Fruit fly (Drosophila melanogaster): ENCODE data around the gene CG15879.

Gene CG15879

DNA sequence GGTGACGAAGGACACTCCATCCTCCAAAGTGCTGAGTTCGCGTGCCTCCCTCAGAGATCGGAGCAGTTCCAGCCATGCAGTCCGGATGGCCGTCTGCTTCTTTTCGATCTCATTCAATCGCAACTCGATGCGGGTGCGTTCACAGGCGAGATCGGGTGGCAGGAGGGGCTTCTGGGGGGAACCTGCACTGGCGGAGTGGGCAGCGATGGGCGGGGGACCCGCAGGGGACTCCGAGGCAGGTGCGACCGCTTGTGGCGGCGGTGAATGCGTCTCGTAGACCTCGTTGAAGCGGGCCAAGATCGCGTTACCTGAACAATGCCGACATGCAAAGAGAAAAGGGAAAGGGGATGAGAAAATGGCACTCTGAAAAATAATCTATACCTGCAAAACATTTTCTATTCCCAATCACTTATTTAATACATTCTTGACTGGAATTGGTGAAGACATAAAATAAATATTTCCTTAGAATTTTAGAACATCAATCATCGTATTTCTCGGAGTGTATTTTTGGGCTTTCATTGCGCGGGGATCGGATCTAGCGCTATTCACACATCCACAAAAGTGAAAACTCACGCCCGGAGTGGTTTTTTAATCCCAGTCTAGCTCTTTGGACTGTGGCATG is 10.1 kb downstream of the CG15879 start (continued):
- TF ChIP-seq CG17328 (GFP tag; IDR thresholded peaks at IDR 0.05) (peak; percentile 54), CG4730 (GFP tag; IDR thresholded peaks at IDR 0.05) (no peak), CG31224 (GFP tag; IDR thresholded peaks at IDR 0.05) (0 out of 2 replicates have a peak, but pooled peaks have one; percentile 14), MTF-1 (GFP tag; optimal IDR thresholded peaks at IDR 0.05; ENCODE audit: borderline replicate concordance) (no peak), CG32532 (GFP tag; IDR thresholded peaks at IDR 0.05) (peak; percentile 15)

DNA sequence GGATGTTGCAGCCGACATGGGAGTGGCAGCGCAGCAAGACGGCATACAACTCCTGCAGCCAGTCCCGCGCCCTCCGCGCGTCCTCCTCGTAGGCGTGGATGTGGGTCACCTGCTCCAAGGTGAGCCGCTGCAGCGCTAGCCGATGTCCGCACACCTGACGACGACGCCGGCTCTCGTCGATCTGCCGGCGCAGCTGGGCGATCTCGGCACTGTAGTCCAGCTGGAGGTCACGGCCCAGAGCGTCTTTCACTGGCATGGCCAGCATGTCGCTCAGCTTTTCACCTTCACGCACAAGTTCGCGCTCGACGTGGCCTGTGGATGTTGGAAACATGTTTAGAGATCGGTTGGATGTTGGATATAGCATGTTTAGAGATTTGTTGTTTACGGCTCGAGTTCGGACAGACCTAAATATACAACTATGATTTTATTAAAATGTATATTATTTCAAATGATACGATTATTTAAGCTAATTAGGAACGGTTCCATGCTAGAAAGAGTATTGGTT is 11.4 kb downstream of the CG15879 start:
- TF ChIP-seq Med (GFP tag), result peak; percentile 57
- peak in 1 of 2 experiments; percentile 76 for TF ChIP-seq Hr78 (GFP tag; optimal IDR thresholded peaks at IDR 0.05)
- peak; percentile 66 for TF ChIP-seq ftz-f1 (GFP tag; optimal IDR thresholded peaks at IDR 0.05)
- TF ChIP-seq CG6272 (GFP tag; IDR thresholded peaks at IDR 0.05), result peak; percentile 26; the same call in 1 of the 2 replicates
- no peak for TF ChIP-seq CG11723 (GFP tag; optimal IDR thresholded peaks at IDR 0.05)
- TF ChIP-seq kay (GFP tag; optimal IDR thresholded peaks at IDR 0.05), result no peak
- no peak for TF ChIP-seq trem (tag; optimal IDR thresholded peaks at IDR 0.05)
- TF ChIP-seq CG5953 (GFP tag; IDR thresholded peaks at IDR 0.05), result 0 out of 2 replicates have a peak, but pooled peaks have one; percentile 10
- 0 out of 2 replicates have a peak, but pooled peaks have one; percentile 20 for TF ChIP-seq bbx (GFP tag; IDR thresholded peaks at IDR 0.05; ENCODE audit: partially characterized antibody)
- 0 out of 3 replicates have a peak, but pooled peaks have one; percentile 42 for TF ChIP-seq ci (GFP tag; IDR thresholded peaks at IDR 0.05)
- peak; percentile 97 for TF ChIP-seq CG5180 (GFP tag; optimal IDR thresholded peaks at IDR 0.05)

dm6 chr3L:2152730-2153129 is 16.2 kb downstream of the CG15879 start:
- TF ChIP-seq Doc2 (GFP tag; IDR thresholded peaks at IDR 0.05) (no peak), cg (GFP tag; optimal IDR thresholded peaks at IDR 0.05) (no peak), CG9215 (GFP tag; IDR thresholded peaks at IDR 0.05) (peak; percentile 71), Neu2 (GFP tag; optimal IDR thresholded peaks at IDR 0.05; ENCODE audit: borderline replicate concordance) (no peak), D19B (GFP tag; optimal IDR thresholded peaks at IDR 0.05) (no peak), Hr51 (GFP tag; optimal IDR thresholded peaks at IDR 0.05) (peak in 1 of 2 experiments; percentile 13), Awh (GFP tag; IDR thresholded peaks at IDR 0.05) (no peak), CG15696 (tag; optimal IDR thresholded peaks at IDR 0.05) (no peak), CG7987 (GFP tag; optimal IDR thresholded peaks at IDR 0.05) (no peak), CG34376 (GFP tag; optimal IDR thresholded peaks at IDR 0.05) (no peak), nmo (GFP tag; optimal IDR thresholded peaks at IDR 0.05) (no peak), Ets65A (GFP tag) (peak; percentile 69), repo (GFP tag; optimal IDR thresholded peaks at IDR 0.05) (no peak), gt (GFP tag; IDR thresholded peaks at IDR 0.05) (no peak), tna (GFP tag; IDR thresholded peaks at IDR 0.05; ENCODE audit: partially characterized antibody) (0 out of 2 replicates have a peak, but pooled peaks have one; percentile 9), sens-2 (GFP tag; IDR thresholded peaks at IDR 0.05) (no peak), br (optimal IDR thresholded peaks at IDR 0.05) (no peak), wor (GFP tag; IDR thresholded peaks at IDR 0.05) (0 out of 2 replicates have a peak, but pooled peaks have one; percentile 17), chinmo (GFP tag; IDR thresholded peaks at IDR 0.05; ENCODE audit: partially characterized antibody) (0 out of 4 replicates have a peak, but pooled peaks have one; percentile 49), crp (GFP tag; optimal IDR thresholded peaks at IDR 0.05) (no peak), hkb (optimal IDR thresholded peaks at IDR 0.05) (no peak), hkb (GFP tag; IDR thresholded peaks at IDR 0.05) (peak; percentile 39; the same call in 1 of the 2 replicates), CG9609 (GFP tag; optimal IDR thresholded peaks at IDR 0.05) (no peak), fru (optimal IDR thresholded peaks at IDR 0.05) (no peak), Deaf1 (tag; optimal IDR thresholded peaks at IDR 0.05) (no peak), CG31365 (tag; optimal IDR thresholded peaks at IDR 0.05) (no peak), pan (optimal IDR thresholded peaks at IDR 0.05) (no peak), pan (GFP tag; optimal IDR thresholded peaks at IDR 0.05 in 1 of 2, IDR thresholded peaks at IDR 0.05 in 1 of 2) (peak in 1 of 2 experiments; percentile 54), Abd-B (GFP tag; optimal IDR thresholded peaks at IDR 0.05) (peak; percentile 12), Atf6 (GFP tag; IDR thresholded peaks at IDR 0.05) (no peak), dpn (GFP tag; optimal IDR thresholded peaks at IDR 0.05) (peak in 1 of 2 experiments; percentile 22)

Measured in whole organism, embryonic.